Fruit fly (Drosophila melanogaster) Kc167 (cell line): ENCODE measurements around the gene Gr93c.

Experiments used
- Myc ChIP-seq: fragments of >200 bp; optimal IDR thresholded peaks from 2 replicates; lab custom pipeline; 2017; ENCODE audit warnings: missing external identifiers
- Sin3A ChIP-seq: fragments of >200 bp; optimal IDR thresholded peaks from 2 replicates; lab custom pipeline; 2018; ENCODE audit warnings: missing external identifiers
- h ChIP-seq: fragments of >200 bp; optimal IDR thresholded peaks from 3 replicates; lab custom pipeline; 2018; ENCODE audit warnings: missing external identifiers
- insv ChIP-seq: fragments of >200 bp; optimal IDR thresholded peaks from 3 replicates; lab custom pipeline; 2018; ENCODE audit warnings: missing external identifiers
- psq ChIP-seq: fragments of >200 bp; optimal IDR thresholded peaks from 2 replicates; lab custom pipeline; 2017; ENCODE audit warnings: missing external identifiers
- ttk ChIP-seq: sonication (Bioruptor generic); optimal IDR thresholded peaks from 2 replicates; lab custom pipeline; 2017; ENCODE audit warnings: missing external identifiers

Gr93c gene

DNA sequence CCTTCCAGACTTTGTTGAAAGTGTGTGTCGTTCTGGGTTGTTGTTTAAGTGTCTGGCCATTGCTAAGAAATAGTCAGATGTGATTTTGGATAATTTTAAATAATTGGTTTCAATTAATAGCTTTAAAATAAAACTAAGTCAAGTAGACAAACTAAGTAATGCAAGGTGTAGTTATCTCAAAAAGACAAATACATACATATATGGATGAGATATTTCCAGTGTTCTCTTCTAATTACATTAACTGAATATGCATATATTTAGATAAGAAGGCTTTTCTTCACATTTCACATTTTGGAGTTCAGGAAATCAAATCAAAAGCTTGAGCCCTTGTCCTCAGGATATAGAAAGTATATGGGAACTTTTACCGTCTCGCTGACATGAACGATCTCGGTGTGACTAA lies 32.6 kb upstream of the Gr93c start, which contains the start of gene P5CDh2:
TSS of gene P5CDh2 (plus strand) at position 301 of the 400 bp plus-strand sequence.
- TF ChIP-seq Sin3A (lab: Kevin White, UChicago) (no peak), psq (lab: Kevin White, UChicago) (no peak), Myc (lab: Kevin White, UChicago) (no peak), insv (lab: Kevin White, UChicago) (no peak), h (no peak), ttk (lab: Kevin White, UChicago) (no peak)

DNA sequence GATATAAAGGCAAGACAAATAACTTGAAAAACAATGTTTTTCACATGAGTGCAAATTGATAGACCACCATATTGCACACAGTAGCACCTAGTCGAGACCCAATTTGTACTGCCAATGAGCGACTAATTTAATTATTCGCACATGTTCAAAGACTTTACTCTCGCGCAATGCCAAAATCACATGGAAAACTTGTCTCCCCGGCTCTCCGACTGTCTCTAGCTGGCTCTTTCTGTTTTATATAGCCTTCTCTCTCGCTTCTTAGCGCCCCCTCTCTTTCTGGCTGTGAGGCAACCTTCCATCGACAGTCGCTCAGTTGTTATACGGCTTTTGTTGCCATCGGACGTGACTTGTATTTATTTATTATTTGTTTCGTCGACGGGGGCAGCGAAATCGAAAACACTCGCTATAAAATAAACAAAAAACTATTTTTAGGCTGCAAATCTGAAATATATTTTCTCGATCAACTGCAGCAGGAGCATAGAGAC lies 30.0 kb upstream of the Gr93c start, which contains the start of gene CG6656:
TSS of gene CG6656 (plus strand) at position 312 of the 485 bp plus-strand sequence.
- no peak for TF ChIP-seq Sin3A (lab: Kevin White, UChicago)

DNA sequence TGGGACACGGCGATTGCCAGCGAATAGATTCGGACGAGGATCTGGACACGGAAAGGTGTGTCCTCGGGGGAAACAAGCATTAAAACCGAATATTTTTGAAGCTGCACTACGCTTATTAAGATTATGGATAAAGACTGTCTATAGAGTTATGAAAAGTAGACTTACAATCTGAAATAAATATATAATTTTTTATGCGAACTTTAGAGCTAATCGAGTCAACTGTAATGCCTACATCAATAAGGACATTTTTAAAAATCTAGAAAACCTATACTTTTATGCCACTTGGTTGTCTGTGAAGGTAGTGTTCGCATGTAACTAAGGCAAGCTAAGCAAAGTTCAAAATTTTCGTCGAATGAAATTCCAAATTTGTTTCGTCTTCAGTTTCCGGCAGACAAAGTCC lies 28.4 kb upstream of the Gr93c start, which contains the start of gene CG31178:
TSS of gene CG31178 (plus strand) at position 301 of the 400 bp plus-strand sequence.
- TF ChIP-seq insv (lab: Kevin White, UChicago) (no peak), Sin3A (lab: Kevin White, UChicago) (no peak), Myc (lab: Kevin White, UChicago) (no peak), ttk (lab: Kevin White, UChicago) (no peak), psq (lab: Kevin White, UChicago) (no peak), h (no peak)

DNA sequence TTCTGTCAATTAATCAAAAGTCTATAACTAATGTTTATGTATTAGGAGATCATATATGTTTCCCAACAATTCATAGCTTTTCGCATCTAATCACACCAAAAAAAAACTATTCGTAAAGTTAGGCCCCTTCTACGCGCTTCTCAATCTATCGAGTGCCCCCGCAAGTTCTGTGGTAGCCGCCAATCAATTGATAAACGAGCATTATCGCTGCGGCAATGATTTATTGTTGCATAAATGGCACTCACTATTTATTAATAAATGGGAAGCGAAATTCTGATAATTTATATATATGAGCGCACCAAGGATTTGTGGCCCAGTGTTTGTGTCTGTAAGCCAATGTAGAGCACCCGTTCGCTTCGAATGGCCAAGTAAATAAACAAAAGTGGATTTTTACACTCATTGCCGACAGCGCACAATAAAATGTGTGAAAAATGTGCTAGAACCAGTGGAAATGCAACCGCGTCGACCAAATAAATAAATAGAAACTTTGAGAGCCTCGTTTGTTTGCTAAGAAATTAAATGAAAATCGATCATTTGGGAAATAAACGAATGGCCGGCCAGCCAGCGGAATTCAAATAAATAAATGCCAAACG lies 26.4 kb upstream of the Gr93c start:
- no peak for TF ChIP-seq h
- no peak for TF ChIP-seq psq (lab: Kevin White, UChicago)
- no peak for TF ChIP-seq Myc (lab: Kevin White, UChicago)
- TF ChIP-seq Sin3A (lab: Kevin White, UChicago), result no peak
- TF ChIP-seq insv (lab: Kevin White, UChicago), result no peak

DNA sequence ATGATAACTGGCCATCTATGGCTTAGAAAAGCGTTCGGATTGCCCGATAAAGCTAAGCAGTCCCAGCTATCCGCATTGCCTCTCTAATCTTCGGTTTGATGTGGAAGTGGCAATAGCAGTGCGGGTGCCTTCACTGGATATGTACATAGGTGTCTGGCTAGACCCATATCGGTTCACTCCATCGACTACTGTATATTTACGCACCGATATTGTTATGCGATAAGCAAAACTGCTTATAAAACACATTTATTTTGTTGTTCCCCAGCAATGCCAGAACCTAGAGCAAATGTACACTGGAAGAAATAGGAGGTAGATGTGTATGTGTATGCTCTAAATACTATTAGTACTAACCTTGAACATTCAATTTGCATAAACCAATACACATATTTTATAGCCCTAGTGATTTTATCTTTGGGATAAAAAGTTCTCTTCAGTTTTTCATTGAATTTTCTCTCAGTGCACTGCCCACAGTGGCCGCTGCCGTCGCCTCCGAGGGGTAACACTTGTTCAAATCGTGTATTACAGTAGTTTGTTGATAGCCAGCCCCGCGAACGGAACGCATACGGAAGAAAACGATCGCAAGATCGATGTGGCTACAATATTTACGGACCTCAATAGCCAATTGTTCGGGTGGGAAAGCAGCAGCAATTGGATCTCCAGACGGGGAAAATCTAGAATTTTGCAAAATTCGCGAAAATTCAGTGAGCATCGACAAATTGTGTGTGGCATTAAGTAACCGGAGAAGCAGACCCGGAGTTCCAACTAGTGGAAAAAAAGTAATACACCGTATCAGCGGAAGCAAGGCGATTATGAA lies 25.3 kb upstream of the Gr93c start, which contains the start of gene CG31431:
TSS of gene CG31431 (plus strand) at position 524 of the 814 bp plus-strand sequence.
- TF ChIP-seq h (no peak), Myc (lab: Kevin White, UChicago) (no peak), Sin3A (lab: Kevin White, UChicago) (no peak)

DNA sequence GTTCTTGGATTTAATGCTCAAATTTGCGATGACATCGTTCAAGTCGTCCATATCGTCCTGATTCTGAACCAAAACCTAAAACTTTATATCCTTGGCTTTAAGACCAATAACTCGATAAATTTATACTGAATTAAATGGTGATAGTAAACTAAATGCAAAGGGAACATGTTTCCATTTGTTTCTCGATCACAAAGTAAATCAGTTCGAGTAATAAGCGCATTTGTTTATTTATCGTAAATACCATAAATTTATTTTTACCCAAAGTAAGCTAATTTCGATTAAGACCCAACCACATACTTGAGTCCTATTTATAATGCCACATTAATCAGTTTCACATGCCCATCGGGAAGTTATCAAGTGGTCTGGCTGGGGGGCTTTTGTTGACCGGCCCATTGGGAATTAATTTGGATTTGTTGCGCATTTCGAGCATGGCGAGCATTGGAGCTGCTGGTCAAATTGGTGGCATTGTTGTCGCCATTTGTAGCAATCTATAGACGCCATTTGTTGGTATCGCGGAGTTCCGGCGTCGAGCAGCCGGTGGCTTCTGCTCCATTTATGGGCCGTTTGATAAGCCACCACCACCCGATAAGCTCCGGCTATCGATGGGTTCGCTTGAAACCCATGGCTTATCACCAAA lies 24.5 kb upstream of the Gr93c start, which contains the start of gene CG31174:
TSS of gene CG31174 (minus strand) at position 51 of the 637 bp plus-strand sequence.
- TF ChIP-seq Sin3A (lab: Kevin White, UChicago) (no peak), h (no peak), insv (lab: Kevin White, UChicago) (no peak)

DNA sequence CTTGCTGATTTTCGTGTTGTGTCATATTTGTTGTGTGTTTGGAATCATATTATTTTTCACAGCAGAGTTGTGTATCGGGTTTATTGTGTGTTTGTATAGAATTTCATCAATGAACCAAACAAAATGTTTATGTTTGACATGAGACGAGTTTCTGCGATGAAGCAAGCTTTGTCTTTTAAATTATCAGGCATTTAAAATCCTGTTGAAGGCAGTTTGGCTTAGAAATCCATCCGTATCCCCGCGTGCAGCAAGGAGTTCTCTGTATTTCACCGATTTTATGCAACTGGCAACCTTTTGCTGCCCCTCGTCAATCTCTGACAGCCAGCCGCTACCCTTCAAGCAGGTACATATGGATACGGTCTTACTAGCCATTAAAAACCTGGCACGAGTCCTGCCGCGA lies 22.8 kb upstream of the Gr93c start, which contains the start of the genes CG6569 and Cby:
TSS of gene CG6569 (minus strand) at position 101 of the 400 bp plus-strand sequence.
TSS of gene Cby (plus strand) at position 185 of the 400 bp plus-strand sequence.
- TF ChIP-seq psq (lab: Kevin White, UChicago), result no peak

DNA sequence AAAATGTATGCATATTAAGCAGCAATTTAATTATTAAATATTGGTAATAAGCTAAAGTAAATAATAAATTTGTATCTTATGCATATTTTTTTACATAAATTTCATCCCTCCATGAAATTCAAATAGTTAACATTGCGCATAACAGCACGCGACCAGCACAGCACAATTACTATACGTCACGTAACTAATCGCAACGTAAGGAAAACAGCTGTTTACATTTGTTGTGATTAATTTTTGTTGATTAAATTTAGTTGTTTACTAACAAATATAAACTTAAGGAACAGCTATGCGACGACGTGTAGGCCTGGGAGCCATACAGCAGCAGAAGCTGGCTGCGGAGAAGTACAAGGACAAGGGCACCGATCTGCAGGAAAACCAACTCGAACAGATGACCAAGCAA lies 19.9 kb upstream of the Gr93c start, which contains the start of gene lsn:
TSS of gene lsn (plus strand) at position 177 of the 400 bp plus-strand sequence.
- TF ChIP-seq h (no peak), ttk (lab: Kevin White, UChicago) (no peak), psq (lab: Kevin White, UChicago) (no peak), Myc (lab: Kevin White, UChicago) (no peak), insv (lab: Kevin White, UChicago) (no peak), Sin3A (lab: Kevin White, UChicago) (no peak)

DNA sequence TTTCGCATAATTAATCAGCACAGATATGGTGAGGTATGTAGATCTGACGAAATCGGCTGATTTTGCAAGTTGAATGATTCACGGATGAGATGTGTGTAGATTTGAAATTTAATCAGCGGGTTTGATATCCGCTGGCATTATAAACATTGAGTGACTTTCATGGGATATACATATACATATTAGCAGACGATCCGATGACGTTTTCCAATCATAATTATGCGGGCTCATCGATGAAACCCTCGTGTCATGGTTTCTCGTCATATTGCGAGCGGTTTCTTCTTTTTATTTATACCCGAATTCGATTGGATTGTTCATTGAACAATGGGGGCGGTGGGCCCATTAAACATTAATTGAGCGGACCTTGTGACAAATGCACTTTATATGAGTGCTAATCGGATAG lies 19.4 kb upstream of the Gr93c start:
- no peak for TF ChIP-seq Myc (lab: Kevin White, UChicago)
- no peak for TF ChIP-seq psq (lab: Kevin White, UChicago)
- no peak for TF ChIP-seq h
- no peak for TF ChIP-seq Sin3A (lab: Kevin White, UChicago)
- no peak for TF ChIP-seq insv (lab: Kevin White, UChicago)
- no peak for TF ChIP-seq ttk (lab: Kevin White, UChicago)

DNA sequence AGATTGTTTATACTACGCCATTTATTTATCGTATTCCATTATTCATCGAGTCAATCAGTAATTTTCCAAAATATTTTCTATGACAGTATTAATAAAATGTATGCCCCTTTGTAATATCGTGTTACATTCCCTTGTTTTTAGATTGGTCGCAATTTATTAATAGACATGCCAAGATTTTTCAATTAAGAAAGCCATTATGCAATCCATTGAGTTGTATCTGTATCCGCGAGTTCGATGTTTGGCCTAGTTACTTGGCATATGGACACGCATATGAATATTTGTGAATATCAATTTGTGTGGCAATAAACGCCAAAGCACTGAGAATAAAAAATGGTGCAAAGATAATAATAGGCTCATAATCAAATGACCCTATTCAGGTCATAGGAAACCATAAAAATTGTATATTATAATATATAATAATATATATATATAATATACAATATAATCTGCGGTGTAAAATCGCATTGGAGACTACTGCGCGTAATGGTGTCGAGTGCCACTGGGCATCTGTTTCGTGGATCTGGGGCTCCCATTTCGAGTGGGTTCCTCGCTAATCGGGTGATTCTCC lies 18.8 kb upstream of the Gr93c start:
- no peak for TF ChIP-seq ttk (lab: Kevin White, UChicago)
- TF ChIP-seq Myc (lab: Kevin White, UChicago), result no peak
- no peak for TF ChIP-seq Sin3A (lab: Kevin White, UChicago)
- TF ChIP-seq h, result no peak
- TF ChIP-seq psq (lab: Kevin White, UChicago), result no peak
- no peak for TF ChIP-seq insv (lab: Kevin White, UChicago)

DNA sequence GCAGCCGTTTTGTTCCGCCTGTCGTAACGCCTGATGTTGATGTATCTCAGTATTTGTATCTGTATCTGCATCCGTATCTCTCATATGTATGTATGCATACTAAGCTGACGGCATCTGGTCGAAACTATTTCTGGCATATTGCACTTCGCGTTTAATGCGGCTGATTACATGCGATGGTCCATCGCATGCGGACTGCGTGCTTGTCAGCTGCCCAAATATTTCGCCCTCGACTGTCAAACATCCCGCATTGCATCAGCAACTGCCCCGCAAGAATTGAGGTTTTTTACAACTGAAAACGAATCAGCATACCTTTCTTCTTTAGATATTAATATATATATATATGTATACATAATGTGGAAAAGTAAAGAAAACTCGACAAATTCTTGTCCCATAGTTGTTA lies 17.8 kb upstream of the Gr93c start:
- TF ChIP-seq ttk (lab: Kevin White, UChicago), result no peak
